Fruit fly (Drosophila melanogaster): ENCODE data around the gene bond.

bond gene

DNA sequence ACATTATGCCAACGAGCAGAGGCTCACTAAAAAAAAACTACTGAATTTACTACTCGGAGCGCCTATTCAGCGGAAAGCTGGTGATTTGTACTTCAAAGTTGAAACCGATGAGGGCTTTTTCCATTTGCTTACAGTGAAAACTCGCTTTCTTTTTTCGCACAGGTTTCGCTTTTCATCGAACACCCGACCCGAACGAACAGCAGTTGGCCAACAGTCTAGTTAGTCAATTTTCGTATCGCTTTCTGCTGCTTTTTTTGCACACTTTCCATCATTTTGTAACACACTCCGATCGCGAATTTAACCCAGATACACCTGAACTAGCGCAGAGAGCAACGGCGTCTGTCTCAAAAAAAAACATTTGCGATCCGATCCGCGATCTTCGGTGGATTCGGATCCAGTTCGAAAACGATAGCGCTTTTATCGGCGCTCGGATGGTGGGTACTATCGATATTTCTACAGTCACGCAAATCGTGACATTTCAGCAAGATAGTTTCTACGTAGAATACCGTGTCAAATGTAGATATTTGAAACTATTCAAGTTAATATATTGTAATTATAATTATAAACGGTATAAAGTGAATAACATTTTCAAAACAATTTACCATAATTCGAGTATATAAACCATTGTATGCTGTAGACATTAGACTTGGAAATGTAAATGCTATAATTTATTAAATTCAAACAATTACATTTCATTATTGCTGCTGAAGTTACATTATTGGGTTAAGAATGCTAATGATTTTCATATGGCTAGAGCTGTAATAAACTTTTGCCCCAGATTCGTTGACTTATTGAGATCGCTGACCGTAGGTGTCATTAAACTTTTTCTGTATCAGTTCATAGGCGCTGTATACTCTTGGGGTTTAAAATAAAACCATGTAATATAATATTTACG is 22.0 kb upstream of the bond start, which contains the start of gene CG5346 (continued):
- TF ChIP-seq NFAT (GFP tag; IDR thresholded peaks at IDR 0.05) (peak; percentile 45; the same call in 1 of the 2 replicates), CG34422 (GFP tag; IDR thresholded peaks at IDR 0.05) (no peak), bsh (GFP tag; optimal IDR thresholded peaks at IDR 0.05) (peak in 1 of 2 experiments; percentile 31), knrl (GFP tag; IDR thresholded peaks at IDR 0.05; ENCODE audit: partially characterized antibody) (peak; percentile 87), CG16779 (GFP tag; IDR thresholded peaks at IDR 0.05) (no peak), Ravus (GFP tag; IDR thresholded peaks at IDR 0.05) (no peak), chinmo (GFP tag; IDR thresholded peaks at IDR 0.05; ENCODE audit: partially characterized antibody) (peak; percentile 80; the same call in 1 of the 4 replicates), dati (GFP tag; IDR thresholded peaks at IDR 0.05) (no peak), CG3726 (GFP tag; IDR thresholded peaks at IDR 0.05) (no peak), CG16813 (GFP tag; IDR thresholded peaks at IDR 0.05; ENCODE audit: partially characterized antibody) (peak; percentile 88), CG4820 (GFP tag; optimal IDR thresholded peaks at IDR 0.05) (no peak), h (optimal IDR thresholded peaks at IDR 0.05) (no peak), CG7987 (GFP tag; optimal IDR thresholded peaks at IDR 0.05) (peak; percentile 36), sd (tag; optimal IDR thresholded peaks at IDR 0.05) (peak; percentile 50), dimm (GFP tag; IDR thresholded peaks at IDR 0.05) (no peak), CG14441 (GFP tag; IDR thresholded peaks at IDR 0.05) (no peak), CG42726 (GFP tag; IDR thresholded peaks at IDR 0.05; ENCODE audit: partially characterized antibody) (peak; percentile 84), CG30020 (tag; optimal IDR thresholded peaks at IDR 0.05) (no peak), CG15601 (tag; optimal IDR thresholded peaks at IDR 0.05) (no peak), CTCF (GFP tag; optimal IDR thresholded peaks at IDR 0.05) (peak; percentile 56), slp2 (GFP tag; optimal IDR thresholded peaks at IDR 0.05) (no peak), Hsf (GFP tag; optimal IDR thresholded peaks at IDR 0.05) (no peak), bab2 (GFP tag; optimal IDR thresholded peaks at IDR 0.05) (no peak), CG17361 (GFP tag; IDR thresholded peaks at IDR 0.05) (0 out of 3 replicates have a peak, but pooled peaks have one; percentile 19), CG6791 (GFP tag; IDR thresholded peaks at IDR 0.05; ENCODE audit: partially characterized antibody) (peak; percentile 83), kni (GFP tag; optimal IDR thresholded peaks at IDR 0.05) (no peak), CG4282 (GFP tag; optimal IDR thresholded peaks at IDR 0.05) (no peak), HmgZ (tag; optimal IDR thresholded peaks at IDR 0.05) (peak; percentile 44)

DNA sequence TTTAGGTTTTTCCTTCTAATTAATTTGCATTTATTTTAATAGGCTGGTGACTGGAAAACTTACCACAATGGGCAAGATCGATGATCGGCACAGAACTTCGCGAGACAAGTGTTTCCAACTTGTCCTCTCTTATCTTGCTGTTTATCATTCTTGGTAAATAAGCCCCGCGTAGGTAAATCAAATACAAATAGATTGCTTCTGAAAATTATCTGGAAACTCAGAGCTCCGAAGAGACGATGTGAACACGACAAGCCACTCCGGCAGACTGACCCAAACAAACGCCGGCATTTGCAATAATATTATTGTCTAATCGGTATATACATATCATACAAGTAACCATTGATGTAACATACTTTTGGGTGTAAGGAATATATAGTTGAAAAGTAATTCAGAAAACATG is 20.2 kb upstream of the bond start, which contains the start of gene CG33099:
TSS of gene CG33099 (minus strand) at position 268 of the 400 bp plus-strand sequence.
- peak; percentile 9 for TF ChIP-seq slp2 (GFP tag; optimal IDR thresholded peaks at IDR 0.05)
- peak; percentile 62 for TF ChIP-seq PHDP (tag; optimal IDR thresholded peaks at IDR 0.05)
- no peak for TF ChIP-seq wor (GFP tag; IDR thresholded peaks at IDR 0.05)
- no peak for TF ChIP-seq CG30431 (GFP tag; optimal IDR thresholded peaks at IDR 0.05)
- TF ChIP-seq tup (GFP tag; optimal IDR thresholded peaks at IDR 0.05) = no peak
- no peak for TF ChIP-seq CG9817 (tag; optimal IDR thresholded peaks at IDR 0.05)
- TF ChIP-seq CG6654 (GFP tag; optimal IDR thresholded peaks at IDR 0.05) = no peak
- TF ChIP-seq Sox100B (GFP tag; optimal IDR thresholded peaks at IDR 0.05) = peak; percentile 0
- peak; percentile 14 for TF ChIP-seq mam (GFP tag; optimal IDR thresholded peaks at IDR 0.05)
- peak; percentile 6 for TF ChIP-seq Antp (GFP tag; optimal IDR thresholded peaks at IDR 0.05)
- TF ChIP-seq CG1832 (GFP tag; optimal IDR thresholded peaks at IDR 0.05) = no peak
- TF ChIP-seq CG31441 (GFP tag; IDR thresholded peaks at IDR 0.05) = no peak; the same call in 1 of the 2 replicates
- no peak for TF ChIP-seq seq (GFP tag; IDR thresholded peaks at IDR 0.05)
- TF ChIP-seq Hr39 (optimal IDR thresholded peaks at IDR 0.05) = no peak
- peak; percentile 7; the same call in 1 of the 2 replicates for TF ChIP-seq sens-2 (GFP tag; IDR thresholded peaks at IDR 0.05)
- TF ChIP-seq CG13624 (GFP tag; optimal IDR thresholded peaks at IDR 0.05) = no peak
- TF ChIP-seq Sry-β (GFP tag; optimal IDR thresholded peaks at IDR 0.05) = no peak
- TF ChIP-seq CG18011 (GFP tag; optimal IDR thresholded peaks at IDR 0.05) = no peak
- no peak for TF ChIP-seq D (optimal IDR thresholded peaks at IDR 0.05)
- peak; percentile 15 for TF ChIP-seq D (GFP tag; optimal IDR thresholded peaks at IDR 0.05)
- TF ChIP-seq CG9437 (GFP tag; optimal IDR thresholded peaks at IDR 0.05) = no peak
- TF ChIP-seq unpg (GFP tag; optimal IDR thresholded peaks at IDR 0.05) = peak; percentile 43
- TF ChIP-seq nmo (GFP tag; optimal IDR thresholded peaks at IDR 0.05) = no peak
- TF ChIP-seq Drgx (GFP tag; IDR thresholded peaks at IDR 0.05) = peak; percentile 22; the same call in 1 of the 2 replicates

All from whole organism, embryonic.